Worm (Caenorhabditis elegans): ENCODE data around the gene nac-2.

nac-2 gene

ce11 chrIII:9051119-9051597, 8.1 kb upstream of the nac-2 start (continued):
- TF ChIP-seq egl-27 (tag; optimal IDR thresholded peaks at IDR 0.05) (peak in 1 of 2 experiments; percentile 17), ztf-4 (tag; optimal IDR thresholded peaks at IDR 0.05) (peak; percentile 91), tlp-1 (tag; optimal IDR thresholded peaks at IDR 0.05) (no peak), ets-5 (GFP tag; IDR thresholded peaks at IDR 0.05) (no peak), grh-1 (GFP tag; IDR thresholded peaks at IDR 0.05) (peak; percentile 68), efl-1 (optimal IDR thresholded peaks at IDR 0.05) (peak; percentile 46 to 66), efl-1 (GFP tag; optimal IDR thresholded peaks at IDR 0.05 in 1 of 2) (peak; percentile 53 to 95), mdl-1 (tag; optimal IDR thresholded peaks at IDR 0.05) (peak in 1 of 2 experiments; percentile 63), elt-2 (tag; optimal IDR thresholded peaks at IDR 0.05) (peak; percentile 62), fkh-10 (GFP tag; optimal IDR thresholded peaks at IDR 0.05) (no peak), sox-4 (tag; optimal IDR thresholded peaks at IDR 0.05) (peak; percentile 11), unc-86 (tag; optimal IDR thresholded peaks at IDR 0.05) (peak; percentile 4), hlh-17 (GFP tag; optimal IDR thresholded peaks at IDR 0.05; ENCODE audit: borderline replicate concordance) (no peak), pag-3 (tag; optimal IDR thresholded peaks at IDR 0.05; ENCODE audit: borderline replicate concordance, insufficient read depth) (peak; percentile 36), nhr-237 (tag; optimal IDR thresholded peaks at IDR 0.05) (peak; percentile 91), unc-130 (tag; optimal IDR thresholded peaks at IDR 0.05) (no peak), nhr-28 (tag; optimal IDR thresholded peaks at IDR 0.05) (no peak), hpl-2 (GFP tag; optimal IDR thresholded peaks at IDR 0.05) (peak; percentile 35), dpl-1 (GFP tag; optimal IDR thresholded peaks at IDR 0.05) (peak; percentile 46 to 56 (median 54)), lin-39 (tag; optimal IDR thresholded peaks at IDR 0.05) (no peak), ceh-63 (GFP tag; optimal IDR thresholded peaks at IDR 0.05) (no peak), lin-14 (GFP tag; optimal IDR thresholded peaks at IDR 0.05) (peak; percentile 81), alr-1 (tag; optimal IDR thresholded peaks at IDR 0.05; ENCODE audit: borderline replicate concordance) (no peak), unc-30 (tag; optimal IDR thresholded peaks at IDR 0.05) (no peak), xbp-1 (tag; optimal IDR thresholded peaks at IDR 0.05) (peak; percentile 64), ztf-11 (tag; optimal IDR thresholded peaks at IDR 0.05) (no peak), mab-9 (GFP tag; IDR thresholded peaks at IDR 0.05) (peak; percentile 80), swsn-7 (tag; optimal IDR thresholded peaks at IDR 0.05) (peak; percentile 84), pax-3 (tag; optimal IDR thresholded peaks at IDR 0.05) (peak; percentile 81), lin-13 (GFP tag; optimal IDR thresholded peaks at IDR 0.05) (peak; percentile 73), lir-3 (tag; optimal IDR thresholded peaks at IDR 0.05; ENCODE audit: poor library complexity) (peak; percentile 35), ces-1 (GFP tag; optimal IDR thresholded peaks at IDR 0.05) (no peak), skn-1 (tag; optimal IDR thresholded peaks at IDR 0.05) (peak; percentile 97), nhr-12 (tag; optimal IDR thresholded peaks at IDR 0.05) (no peak), ceh-8 (GFP tag; optimal IDR thresholded peaks at IDR 0.05) (no peak), egl-13 (tag; optimal IDR thresholded peaks at IDR 0.05) (no peak)

ce11 chrIII:9050600-9050999, 7.5 kb upstream of the nac-2 start, which contains the start of gene ikke-1:
TSS of gene ikke-1 (minus strand) at chrIII:9050700.
- no peak for TF ChIP-seq rnt-1 (tag; optimal IDR thresholded peaks at IDR 0.05)
- no peak for TF ChIP-seq fkh-8 (tag; optimal IDR thresholded peaks at IDR 0.05)
- TF ChIP-seq zip-4 (GFP tag; optimal IDR thresholded peaks at IDR 0.05) = no peak
- no peak for TF ChIP-seq alr-1 (tag; optimal IDR thresholded peaks at IDR 0.05; ENCODE audit: borderline replicate concordance)
- TF ChIP-seq hlh-17 (GFP tag; optimal IDR thresholded peaks at IDR 0.05; ENCODE audit: borderline replicate concordance) = no peak
- TF ChIP-seq ceh-8 (GFP tag; optimal IDR thresholded peaks at IDR 0.05) = no peak
- no peak for TF ChIP-seq pqm-1 (tag; optimal IDR thresholded peaks at IDR 0.05)
- no peak for TF ChIP-seq pag-3 (tag; optimal IDR thresholded peaks at IDR 0.05; ENCODE audit: borderline replicate concordance, insufficient read depth)
- no peak for TF ChIP-seq lir-3 (tag; optimal IDR thresholded peaks at IDR 0.05; ENCODE audit: poor library complexity)
- TF ChIP-seq egl-13 (tag; optimal IDR thresholded peaks at IDR 0.05) = no peak
- no peak; the same call in 1 of the 2 replicates for TF ChIP-seq mab-9 (GFP tag; IDR thresholded peaks at IDR 0.05)
- TF ChIP-seq sptf-1 (tag; optimal IDR thresholded peaks at IDR 0.05) = no peak
- TF ChIP-seq nhr-28 (tag; optimal IDR thresholded peaks at IDR 0.05) = no peak
- no peak for TF ChIP-seq lsy-2 (tag; optimal IDR thresholded peaks at IDR 0.05)
